Fruit fly (Drosophila melanogaster): Measurements from ENCODE around the gene CG16986.
A peak's percentile ranks its signal among the peaks of the same experiment; 100 is the strongest.

CG16986 gene

dm6 chr3L:2634929-2635799, 35.0 kb downstream of the CG16986 start (continued):
- TF ChIP-seq Mrtf (GFP tag; IDR thresholded peaks at IDR 0.05) (no peak), CG12659 (GFP tag; optimal IDR thresholded peaks at IDR 0.05) (peak; percentile 95), CG8388 (GFP tag; optimal IDR thresholded peaks at IDR 0.05) (peak; percentile 75), stwl (tag; optimal IDR thresholded peaks at IDR 0.05) (peak; percentile 95), D19A (tag; optimal IDR thresholded peaks at IDR 0.05) (peak; percentile 6), CG8478 (optimal IDR thresholded peaks at IDR 0.05) (peak; percentile 72), CG14667 (GFP tag; IDR thresholded peaks at IDR 0.05) (no peak), CrebB (tag; optimal IDR thresholded peaks at IDR 0.05) (peak; percentile 84), Gug (GFP tag; IDR thresholded peaks at IDR 0.05) (0 out of 4 replicates have a peak, but pooled peaks have one; percentile 33), CG8089 (GFP tag; optimal IDR thresholded peaks at IDR 0.05) (peak; percentile 79), tll (GFP tag; optimal IDR thresholded peaks at IDR 0.05) (no peak), Deaf1 (tag; optimal IDR thresholded peaks at IDR 0.05) (peak; percentile 27), knrl (GFP tag; IDR thresholded peaks at IDR 0.05; ENCODE audit: partially characterized antibody) (peak; percentile 67; the same call in 2 of the 3 replicates), eyg (GFP tag; optimal IDR thresholded peaks at IDR 0.05) (peak; percentile 82), CG2129 (GFP tag; IDR thresholded peaks at IDR 0.05; ENCODE audit: partially characterized antibody) (peak; percentile 49), unc-4 (GFP tag; IDR thresholded peaks at IDR 0.05; ENCODE audit: partially characterized antibody) (peak; percentile 76), Med (GFP tag) (peak; percentile 98), CG9797 (GFP tag; optimal IDR thresholded peaks at IDR 0.05) (peak; percentile 54), CG2120 (GFP tag; optimal IDR thresholded peaks at IDR 0.05) (peak; percentile 71), CG6765 (GFP tag; optimal IDR thresholded peaks at IDR 0.05) (peak; percentile 96), fd64A (GFP tag; optimal IDR thresholded peaks at IDR 0.05) (peak; percentile 89), Sry-δ (GFP tag; optimal IDR thresholded peaks at IDR 0.05) (peak; percentile 86), Adf1 (GFP tag; IDR thresholded peaks at IDR 0.05) (peak; percentile 18; the same call in 1 of the 2 replicates), pfk (GFP tag; optimal IDR thresholded peaks at IDR 0.05) (peak; percentile 77), tap (tag; optimal IDR thresholded peaks at IDR 0.05) (peak; percentile 66), CG15011 (GFP tag; optimal IDR thresholded peaks at IDR 0.05) (peak; percentile 85), crp (GFP tag; optimal IDR thresholded peaks at IDR 0.05) (peak in 1 of 2 experiments; percentile 74), CG31388 (GFP tag; optimal IDR thresholded peaks at IDR 0.05) (no peak), CG16815 (GFP tag; optimal IDR thresholded peaks at IDR 0.05) (no peak), CG4282 (GFP tag; optimal IDR thresholded peaks at IDR 0.05) (no peak), tin (GFP tag; optimal IDR thresholded peaks at IDR 0.05) (peak; percentile 69), crc (GFP tag; optimal IDR thresholded peaks at IDR 0.05) (peak; percentile 67), chinmo (GFP tag; IDR thresholded peaks at IDR 0.05; ENCODE audit: partially characterized antibody) (peak; percentile 73; the same call in 3 of the 4 replicates), CG12236 (GFP tag; optimal IDR thresholded peaks at IDR 0.05) (peak; percentile 78), CG9437 (GFP tag; optimal IDR thresholded peaks at IDR 0.05) (peak; percentile 68), slou (GFP tag; optimal IDR thresholded peaks at IDR 0.05) (peak; percentile 69), CG1647 (GFP tag; optimal IDR thresholded peaks at IDR 0.05) (peak; percentile 61), CG15269 (tag; optimal IDR thresholded peaks at IDR 0.05) (peak; percentile 74), sob (GFP tag; IDR thresholded peaks at IDR 0.05) (peak; percentile 86), caup (GFP tag; optimal IDR thresholded peaks at IDR 0.05; ENCODE audit: severe bottlenecking) (peak; percentile 95), cato (GFP tag; optimal IDR thresholded peaks at IDR 0.05; ENCODE audit: borderline replicate concordance) (peak; percentile 52), ato (GFP tag; IDR thresholded peaks at IDR 0.05; ENCODE audit: partially characterized antibody) (peak; percentile 82), BtbVII (GFP tag; optimal IDR thresholded peaks at IDR 0.05) (peak; percentile 90), ham (GFP tag; IDR thresholded peaks at IDR 0.05) (peak; percentile 44; the same call in 1 of the 2 replicates), row (GFP tag; IDR thresholded peaks at IDR 0.05) (peak; percentile 61), disco-r (GFP tag; optimal IDR thresholded peaks at IDR 0.05) (peak; percentile 89), CG15601 (tag; optimal IDR thresholded peaks at IDR 0.05) (peak; percentile 73)

Data from whole organism, embryonic.